Fruit fly (Drosophila melanogaster) Kc167 (cell line): ENCODE results near the gene Gr10b.

Experiments used
- Myc ChIP-seq: fragments of >200 bp; optimal IDR thresholded peaks from 2 replicates; lab custom pipeline; 2017; ENCODE audit warnings: missing external identifiers
- Sin3A ChIP-seq: fragments of >200 bp; optimal IDR thresholded peaks from 2 replicates; lab custom pipeline; 2018; ENCODE audit warnings: missing external identifiers
- h ChIP-seq: fragments of >200 bp; optimal IDR thresholded peaks from 3 replicates; lab custom pipeline; 2018; ENCODE audit warnings: missing external identifiers
- insv ChIP-seq: fragments of >200 bp; optimal IDR thresholded peaks from 3 replicates; lab custom pipeline; 2018; ENCODE audit warnings: missing external identifiers
- psq ChIP-seq: fragments of >200 bp; optimal IDR thresholded peaks from 2 replicates; lab custom pipeline; 2017; ENCODE audit warnings: missing external identifiers
- ttk ChIP-seq: sonication (Bioruptor generic); optimal IDR thresholded peaks from 2 replicates; lab custom pipeline; 2017; ENCODE audit warnings: missing external identifiers

dm6 chrX:11450406-11450805, 37.4 kb upstream of the Gr10b start:
- TF ChIP-seq Sin3A (no peak), psq (lab: Kevin White, UChicago) (no peak), h (lab: Kevin White, UChicago) (no peak), insv (lab: Kevin White, UChicago) (no peak), ttk (lab: Kevin White, UChicago) (no peak), Myc (no peak)
